Worm (Caenorhabditis elegans): Measurements from ENCODE around the gene droe-8.

DNA sequence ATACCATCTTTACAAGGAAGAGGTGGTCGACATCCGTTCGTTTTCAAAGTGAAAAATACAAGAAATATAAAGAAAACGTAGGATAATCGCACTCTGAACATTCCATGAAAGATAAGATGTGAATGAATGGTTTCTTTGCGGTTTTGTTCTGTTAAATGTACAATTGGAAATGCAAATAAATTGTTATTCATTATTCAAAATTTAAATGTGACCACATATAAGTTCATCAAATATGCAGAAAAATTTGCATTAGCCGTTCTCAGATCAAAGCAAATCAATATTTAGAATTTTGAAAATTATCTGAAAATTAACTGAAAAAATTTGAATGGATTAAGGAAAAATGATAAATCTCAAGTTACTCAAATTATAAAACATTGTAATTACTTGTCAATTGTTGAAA is 14.4 kb upstream of the droe-8 start, which contains the start of gene ZC178.2:
- no peak for TF ChIP-seq pha-4 (tag; optimal IDR thresholded peaks at IDR 0.05)
- no peak for TF ChIP-seq nhr-77 (tag; optimal IDR thresholded peaks at IDR 0.05)
- no peak for TF ChIP-seq skn-1 (tag; optimal IDR thresholded peaks at IDR 0.05)
- TF ChIP-seq pqm-1 (tag; optimal IDR thresholded peaks at IDR 0.05): no peak
- no peak for TF ChIP-seq nfya-1 (tag; optimal IDR thresholded peaks at IDR 0.05; ENCODE audit: insufficient read depth)

All from whole organism, L3 larva.